Worm (Caenorhabditis elegans) whole organism, midembryonic: ENCODE measurements around the gene F38E1.10.

ENCODE experiments used
- T22C8.4 ChIP-seq: fragments of 200-800 bp; sonication (Bioruptor generic); IDR thresholded peaks from 2 replicates; pipeline ENCODE4 v1.3.6; 2022; ENCODE audit warnings: missing genetic modification characterization, missing compliant biosample characterization
- cog-1 ChIP-seq: sonication (generic microtip); optimal IDR thresholded peaks from 2 replicates; lab custom pipeline; 2016; ENCODE audit warnings: missing genetic modification characterization, missing compliant biosample characterization
- flt-1 ChIP-seq: fragments of 200-800 bp; sonication (Bioruptor generic); IDR thresholded peaks from 2 replicates; pipeline ENCODE4 v1.3.6; 2022; ENCODE audit warnings: missing genetic modification characterization, missing compliant biosample characterization
- klf-2 ChIP-seq: fragments of 200-800 bp; sonication (Bioruptor generic); conservative IDR thresholded peaks from 2 replicates; pipeline ENCODE4 v1.3.6; 2022; ENCODE audit warnings: missing genetic modification reagents, missing genetic modification characterization, missing compliant biosample characterization
- med-1 ChIP-seq: sonication (generic microtip); optimal IDR thresholded peaks from 2 replicates; lab custom pipeline; 2017; ENCODE audit warnings: missing genetic modification characterization, mild to moderate bottlenecking, missing compliant biosample characterization, antibody characterized with exemption, missing genetic modification reagents; ENCODE audit not compliant: insufficient read depth
- ref-1 ChIP-seq: fragments of 200-800 bp; sonication (Bioruptor generic); conservative IDR thresholded peaks from 2 replicates; pipeline ENCODE4 v1.3.6; 2022; ENCODE audit warnings: missing genetic modification reagents, missing genetic modification characterization, missing compliant biosample characterization
- tab-1 ChIP-seq: fragments of 200-800 bp; sonication (Bioruptor generic); IDR thresholded peaks from 2 replicates; pipeline ENCODE4 v1.3.6; 2022; ENCODE audit warnings: missing genetic modification characterization, missing compliant biosample characterization
- ztf-23 ChIP-seq: fragments of 200-800 bp; sonication (Bioruptor generic); IDR thresholded peaks from 2 replicates; pipeline ENCODE4 v1.3.6; 2022; ENCODE audit warnings: missing genetic modification reagents, missing genetic modification characterization, missing compliant biosample characterization
- ztf-29 ChIP-seq: fragments of 200-800 bp; sonication (Bioruptor generic); IDR thresholded peaks from 2 replicates; pipeline ENCODE4 v1.3.6; 2022; ENCODE audit warnings: missing genetic modification reagents, missing genetic modification characterization, missing compliant biosample characterization

Gene F38E1.10

ce11 chrV:8329390-8329789 is 45.9 kb downstream of the F38E1.10 start:
- TF ChIP-seq flt-1 (GFP tag; lab: Robert Waterston, UW) = 0 out of 2 replicates have a peak, but pooled peaks have one; percentile 57
- 0 out of 2 replicates have a peak, but pooled peaks have one; percentile 30 for TF ChIP-seq ref-1 (GFP tag; lab: Robert Waterston, UW)

- TF ChIP-seq T22C8.4 = no peak
- no peak for TF ChIP-seq ref-1 (GFP tag; lab: Robert Waterston, UW)
- no peak for TF ChIP-seq klf-2
- no peak for TF ChIP-seq flt-1 (GFP tag; lab: Robert Waterston, UW)
- TF ChIP-seq tab-1 (GFP tag; lab: Robert Waterston, UW) = no peak
- no peak for TF ChIP-seq ztf-23
- no peak for TF ChIP-seq ztf-29 (GFP tag; lab: Robert Waterston, UW)
- TF ChIP-seq cog-1 (tag; lab: Kevin White, UChicago) = no peak
Measured at ce11 chrV:8327080-8327479, 48.2 kb downstream of the F38E1.10 start.

ce11 chrV:8325906-8326305 is 49.4 kb downstream of the F38E1.10 start:
- TF ChIP-seq klf-2 (no peak), T22C8.4 (no peak), cog-1 (tag; lab: Kevin White, UChicago) (no peak), ztf-23 (no peak), med-1 (GFP tag; lab: Kevin White, UChicago) (no peak), ztf-29 (GFP tag; lab: Robert Waterston, UW) (no peak), ref-1 (GFP tag; lab: Robert Waterston, UW) (no peak), flt-1 (GFP tag; lab: Robert Waterston, UW) (no peak), tab-1 (GFP tag; lab: Robert Waterston, UW) (no peak)
